Fruit fly (Drosophila melanogaster) Kc167 (cell line): ENCODE data around the gene CG34280.

Source experiments
- Myc ChIP-seq: fragments of >200 bp; optimal IDR thresholded peaks from 2 replicates; lab custom pipeline; 2017; ENCODE audit warnings: missing external identifiers
- Sin3A ChIP-seq: fragments of >200 bp; optimal IDR thresholded peaks from 2 replicates; lab custom pipeline; 2018; ENCODE audit warnings: missing external identifiers
- h ChIP-seq: fragments of >200 bp; optimal IDR thresholded peaks from 3 replicates; lab custom pipeline; 2018; ENCODE audit warnings: missing external identifiers
- insv ChIP-seq: fragments of >200 bp; optimal IDR thresholded peaks from 3 replicates; lab custom pipeline; 2018; ENCODE audit warnings: missing external identifiers
- psq ChIP-seq: fragments of >200 bp; optimal IDR thresholded peaks from 2 replicates; lab custom pipeline; 2017; ENCODE audit warnings: missing external identifiers
- ttk ChIP-seq: sonication (Bioruptor generic); optimal IDR thresholded peaks from 2 replicates; lab custom pipeline; 2017; ENCODE audit warnings: missing external identifiers

CG34280 gene

dm6 chr3R:17403618-17404017 lies at the start of gene CG34280:
Gene CG34280, minus strand, starts transcription at chr3R:17403718.
- TF ChIP-seq Sin3A (lab: Kevin White, UChicago) (no peak), h (lab: Kevin White, UChicago) (no peak), Myc (lab: Kevin White, UChicago) (no peak), psq (no peak), insv (no peak), ttk (lab: Kevin White, UChicago) (no peak)

dm6 chr3R:17449402-17449801 lies 45.9 kb upstream of the CG34280 start:
- TF ChIP-seq h (lab: Kevin White, UChicago) = no peak
- TF ChIP-seq psq = no peak
- TF ChIP-seq Sin3A (lab: Kevin White, UChicago) = no peak
- TF ChIP-seq insv = no peak
- no peak for TF ChIP-seq ttk (lab: Kevin White, UChicago)
- no peak for TF ChIP-seq Myc (lab: Kevin White, UChicago)

DNA sequence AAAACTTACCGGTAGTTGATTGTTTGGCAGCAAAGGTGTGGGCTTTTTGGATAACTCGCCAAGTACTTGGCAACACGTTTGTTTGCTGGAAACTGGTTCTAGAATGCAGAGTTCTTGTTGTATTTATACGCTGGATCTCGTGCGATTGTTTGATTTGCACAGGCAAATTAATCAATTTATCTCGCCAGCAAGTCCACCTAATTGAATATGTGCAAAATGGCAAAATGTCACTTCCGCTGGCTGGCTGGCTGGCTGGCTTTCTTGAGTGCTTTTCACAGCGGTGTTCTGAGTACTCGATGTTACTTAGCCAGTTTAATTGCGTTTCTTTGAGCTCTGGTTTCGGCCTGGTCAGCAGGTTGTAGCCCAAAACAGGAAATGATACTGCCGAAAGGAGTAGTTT lies 45.2 kb upstream of the CG34280 start, which contains the start of gene Eh:
Gene Eh (minus strand): TSS at position 101 of the 400 bp plus-strand sequence.
- TF ChIP-seq Myc (lab: Kevin White, UChicago) (no peak), Sin3A (lab: Kevin White, UChicago) (no peak), h (lab: Kevin White, UChicago) (no peak), psq (no peak), ttk (lab: Kevin White, UChicago) (no peak), insv (no peak)

DNA sequence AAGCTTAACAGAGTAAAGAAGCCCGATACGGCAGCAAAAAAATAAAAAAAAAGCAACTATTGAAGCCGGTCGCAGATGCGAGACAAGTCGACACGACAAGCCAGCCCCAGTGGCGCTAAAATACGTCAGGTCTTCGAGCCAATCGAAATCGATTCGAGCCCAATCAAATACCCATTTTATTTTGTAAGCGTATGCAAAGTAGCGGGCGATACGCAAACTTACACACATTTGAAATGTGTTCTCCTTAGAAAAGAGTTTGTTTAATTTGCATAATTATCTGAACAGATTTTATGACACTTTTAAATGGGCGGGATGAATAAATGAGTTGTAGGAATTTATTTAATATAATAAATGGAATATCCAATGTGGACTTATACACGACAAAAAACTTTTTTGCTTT lies 44.1 kb upstream of the CG34280 start:
- TF ChIP-seq h (lab: Kevin White, UChicago) = no peak
- no peak for TF ChIP-seq Myc (lab: Kevin White, UChicago)
- TF ChIP-seq psq = no peak
- no peak for TF ChIP-seq insv
- no peak for TF ChIP-seq ttk (lab: Kevin White, UChicago)

DNA sequence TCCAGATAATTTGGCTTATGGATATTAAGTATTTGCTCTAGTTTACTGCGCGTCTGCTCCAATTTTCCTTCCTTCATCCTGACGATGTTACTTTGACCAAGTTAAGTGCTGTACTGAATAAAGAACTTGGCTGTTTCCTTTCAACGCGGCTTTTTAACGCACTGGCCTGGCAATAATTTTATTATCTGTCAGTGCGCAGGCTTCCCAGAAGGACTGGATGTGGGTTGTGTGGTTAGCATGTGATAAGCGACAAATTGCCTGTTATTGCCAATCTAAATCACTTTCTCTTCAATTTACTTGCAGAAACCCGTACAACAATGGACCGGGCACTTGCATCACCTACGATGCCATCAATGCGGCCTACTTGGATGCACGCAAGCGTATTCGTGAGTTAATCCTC lies 37.1 kb upstream of the CG34280 start, which contains the start of gene CG14331:
Gene CG14331 (minus strand): TSS at position 101 of the 400 bp plus-strand sequence.
- no peak for TF ChIP-seq ttk (lab: Kevin White, UChicago)
- TF ChIP-seq h (lab: Kevin White, UChicago) = no peak
- TF ChIP-seq insv = no peak
- no peak for TF ChIP-seq Sin3A (lab: Kevin White, UChicago)
- no peak for TF ChIP-seq Myc (lab: Kevin White, UChicago)
- TF ChIP-seq psq = no peak

DNA sequence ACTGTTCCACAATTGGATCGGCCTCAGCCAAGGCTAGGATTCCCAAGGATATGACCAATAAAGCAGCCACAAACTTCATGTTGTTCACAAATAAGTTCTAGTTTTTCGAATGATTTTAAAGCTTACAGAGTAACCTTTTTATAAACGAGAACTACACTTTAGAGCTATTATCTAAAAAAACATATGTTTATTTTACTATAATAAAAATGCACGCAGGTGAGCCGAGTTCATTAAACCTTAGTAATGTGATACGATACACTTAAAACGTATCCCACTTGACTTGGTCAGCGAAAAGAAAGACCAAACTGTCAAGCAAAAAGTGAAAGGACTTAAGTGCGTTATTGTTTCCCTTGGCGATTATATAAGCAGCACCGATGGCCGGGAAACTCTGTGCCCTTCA lies 30.8 kb upstream of the CG34280 start, which contains the start of gene CG44090:
Gene CG44090 (minus strand): TSS at position 101 of the 400 bp plus-strand sequence.
- TF ChIP-seq ttk (lab: Kevin White, UChicago) (no peak), Sin3A (lab: Kevin White, UChicago) (no peak), Myc (lab: Kevin White, UChicago) (no peak), h (lab: Kevin White, UChicago) (no peak), insv (no peak), psq (no peak)

- TF ChIP-seq insv = no peak
- no peak for TF ChIP-seq Sin3A (lab: Kevin White, UChicago)
- TF ChIP-seq ttk (lab: Kevin White, UChicago) = no peak
- no peak for TF ChIP-seq h (lab: Kevin White, UChicago)
- TF ChIP-seq psq = no peak
- no peak for TF ChIP-seq Myc (lab: Kevin White, UChicago)
Measured at dm6 chr3R:17433117-17433516, 29.6 kb upstream of the CG34280 start.

DNA sequence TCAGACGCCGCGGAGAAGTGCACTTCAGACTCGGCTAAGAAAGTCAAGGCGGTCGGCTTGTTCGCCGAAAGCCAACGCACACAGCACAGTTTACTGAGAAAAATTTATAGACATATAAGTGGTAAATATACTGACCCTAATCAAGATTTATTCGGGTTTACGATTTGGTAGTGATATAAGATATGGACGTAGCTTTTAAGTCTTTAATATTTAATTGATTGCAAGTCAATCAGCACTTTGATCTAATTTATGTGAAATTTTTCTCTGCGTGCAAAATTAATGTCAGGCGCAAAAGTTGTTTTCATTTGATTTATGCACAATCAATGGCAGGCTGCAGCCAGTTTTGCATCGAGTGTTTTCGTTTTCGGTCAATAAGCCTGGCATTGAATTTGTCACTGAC lies 27.0 kb upstream of the CG34280 start:
- TF ChIP-seq Myc (lab: Kevin White, UChicago) (no peak), Sin3A (lab: Kevin White, UChicago) (no peak), h (lab: Kevin White, UChicago) (no peak), psq (no peak), ttk (lab: Kevin White, UChicago) (no peak), insv (no peak)

- no peak for TF ChIP-seq ttk (lab: Kevin White, UChicago)
Measured at dm6 chr3R:17426265-17426664, 22.7 kb upstream of the CG34280 start.

- TF ChIP-seq Sin3A (lab: Kevin White, UChicago) = no peak
- no peak for TF ChIP-seq ttk (lab: Kevin White, UChicago)
- TF ChIP-seq Myc (lab: Kevin White, UChicago) = no peak
- TF ChIP-seq psq = no peak
- no peak for TF ChIP-seq insv
- TF ChIP-seq h (lab: Kevin White, UChicago) = no peak
Measured at dm6 chr3R:17425417-17425915, 21.9 kb upstream of the CG34280 start, which contains the start of gene cysu. Gene cysu, plus strand, starts transcription at chr3R:17425768.

- TF ChIP-seq Myc (lab: Kevin White, UChicago) (no peak), insv (no peak), psq (no peak), Sin3A (lab: Kevin White, UChicago) (no peak), h (lab: Kevin White, UChicago) (no peak)
Measured at dm6 chr3R:17422102-17422501, 18.6 kb upstream of the CG34280 start, which contains the start of gene CG14332. Gene CG14332, minus strand, starts transcription at chr3R:17422202.

- TF ChIP-seq insv (no peak), ttk (lab: Kevin White, UChicago) (no peak), psq (no peak), h (lab: Kevin White, UChicago) (no peak), Myc (lab: Kevin White, UChicago) (no peak), Sin3A (lab: Kevin White, UChicago) (no peak)
Measured at dm6 chr3R:17420338-17420737, 16.8 kb upstream of the CG34280 start, which contains the start of gene CG42835. Gene CG42835, plus strand, starts transcription at chr3R:17420638.

dm6 chr3R:17418459-17418858 lies 14.9 kb upstream of the CG34280 start, which contains the start of gene CG42834:
Gene CG42834, plus strand, starts transcription at chr3R:17418759.
- TF ChIP-seq psq (no peak), insv (no peak), Sin3A (lab: Kevin White, UChicago) (no peak), Myc (lab: Kevin White, UChicago) (no peak), h (lab: Kevin White, UChicago) (no peak), ttk (lab: Kevin White, UChicago) (no peak)
